Worm (Caenorhabditis elegans) whole organism, late embryonic: Measurements from ENCODE around the gene C05G5.5.

Source experiments
- K09A11.1 ChIP-seq: sonication (generic microtip); optimal IDR thresholded peaks from 2 replicates; lab custom pipeline; 2017; ENCODE audit warnings: antibody characterized with exemption, mild to moderate bottlenecking, missing genetic modification characterization, missing compliant biosample characterization; ENCODE audit not compliant: insufficient read depth
- ama-1 ChIP-seq: fragments of 150-350 bp; optimal IDR thresholded peaks from 2 replicates; lab custom pipeline; 2014
- dmd-4 ChIP-seq: sonication (generic microtip); optimal IDR thresholded peaks from 2 replicates; lab custom pipeline; 2016; ENCODE audit warnings: borderline replicate concordance, missing genetic modification characterization, missing compliant biosample characterization
- hlh-30 ChIP-seq: sonication (generic microtip); optimal IDR thresholded peaks from 2 replicates; lab custom pipeline; 2017; ENCODE audit warnings: antibody characterized with exemption, missing genetic modification characterization, missing compliant biosample characterization; ENCODE audit not compliant: insufficient read depth
- hlh-6 ChIP-seq: sonication (generic microtip); optimal IDR thresholded peaks from 2 replicates; lab custom pipeline; 2016; ENCODE audit warnings: missing genotype, missing genetic modification characterization, missing compliant biosample characterization
- odd-2 ChIP-seq: sonication (generic microtip); optimal IDR thresholded peaks from 2 replicates; lab custom pipeline; 2017; ENCODE audit warnings: antibody characterized with exemption, mild to moderate bottlenecking, missing genetic modification characterization, missing compliant biosample characterization
- pha-4 ChIP-seq: fragments of 150-350 bp; optimal IDR thresholded peaks from 2 replicates; lab custom pipeline; 2018; ENCODE audit warnings: missing biosample characterization, missing genetic modification reagents, missing genetic modification characterization
- ref-2 ChIP-seq: sonication (generic microtip); optimal IDR thresholded peaks from 2 replicates; lab custom pipeline; 2016; ENCODE audit warnings: missing genetic modification characterization, missing compliant biosample characterization
- sox-4 ChIP-seq: sonication (generic microtip); optimal IDR thresholded peaks from 2 replicates; lab custom pipeline; 2017; ENCODE audit warnings: mild to moderate bottlenecking, missing genetic modification characterization, inconsistent platforms, missing compliant biosample characterization
- tbx-2 ChIP-seq: sonication (generic microtip); optimal IDR thresholded peaks from 2 replicates; lab custom pipeline; 2016; ENCODE audit warnings: missing genetic modification characterization, missing compliant biosample characterization
- unc-86 ChIP-seq: sonication (generic microtip); optimal IDR thresholded peaks from 2 replicates; lab custom pipeline; 2016; ENCODE audit warnings: missing genetic modification characterization, missing compliant biosample characterization

DNA sequence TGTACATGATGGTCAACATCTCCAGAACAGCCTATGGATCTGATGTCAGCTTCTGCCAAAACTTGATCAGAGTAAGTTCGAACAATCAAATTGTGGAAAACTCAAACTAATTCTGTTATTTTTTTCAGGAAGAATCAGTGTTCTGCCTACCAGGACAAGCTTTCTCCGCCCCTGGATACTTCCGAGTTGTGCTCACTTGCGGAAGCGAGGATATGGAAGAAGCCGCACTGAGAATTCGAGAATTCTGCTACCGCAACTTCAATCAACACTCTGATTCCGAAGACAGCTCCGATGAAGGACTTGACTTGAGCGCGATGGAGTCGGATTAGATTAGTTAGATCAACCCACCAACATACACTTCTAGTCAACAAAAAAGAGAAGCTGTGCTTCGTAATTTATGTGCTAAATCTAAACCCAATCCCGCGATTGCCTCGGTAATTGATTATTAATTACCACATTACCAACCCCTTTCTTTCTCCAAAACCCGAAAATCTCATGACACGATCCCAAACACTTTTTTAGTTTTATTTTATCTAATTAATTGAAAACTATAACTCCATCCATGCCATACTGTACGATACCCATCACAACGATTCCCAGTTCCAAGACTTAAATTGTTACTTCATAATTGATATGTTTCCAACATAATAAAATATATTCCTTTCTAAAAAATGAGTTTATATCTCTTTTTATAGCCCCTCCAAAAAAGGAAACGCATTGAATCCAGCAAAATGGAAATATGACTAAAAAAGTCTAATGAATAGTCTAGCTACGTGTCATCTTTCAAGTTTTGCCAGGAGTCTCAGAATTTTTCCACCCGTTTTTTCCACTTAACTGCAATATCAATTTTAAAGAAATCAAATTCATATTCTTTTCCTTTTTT, 31.6 kb upstream of the C05G5.5 start:
- TF ChIP-seq ref-2 (tag; lab: Kevin White, UChicago) (no peak), odd-2 (no peak), pha-4 (tag; lab: Kevin White, UChicago) (no peak), hlh-30 (tag; lab: Kevin White, UChicago) (no peak), sox-4 (no peak), dmd-4 (no peak), K09A11.1 (tag; lab: Kevin White, UChicago) (no peak), tbx-2 (no peak), ama-1 (lab: Kevin White, UChicago) (no peak), unc-86 (tag; lab: Kevin White, UChicago) (no peak), hlh-6 (no peak)
